Worm (Caenorhabditis elegans) whole organism, L2 larva: ENCODE data around the gene Y49F6B.8.
"Not testable (repeated sequence)": the region's sequence is repeated elsewhere in the genome, so short reads cannot be mapped to it uniquely, and the experiment has no call there.

Experiments used
- C34F6.9 ChIP-seq: fragments of 150-350 bp; optimal IDR thresholded peaks from 2 replicates; lab custom pipeline; 2014; ENCODE audit warnings: missing biosample characterization, missing genetic modification characterization
- ama-1 ChIP-seq: fragments of 150-350 bp; optimal IDR thresholded peaks from 2 replicates; lab custom pipeline; 2018; ENCODE audit warnings: inconsistent platforms
- blmp-1 ChIP-seq: sonication (generic microtip); optimal IDR thresholded peaks from 2 replicates; lab custom pipeline; 2017; ENCODE audit warnings: missing genetic modification characterization, mild to moderate bottlenecking, missing compliant biosample characterization, antibody characterized with exemption, moderate library complexity; ENCODE audit not compliant: insufficient read depth
- ceh-16 ChIP-seq: fragments of 150-350 bp; optimal IDR thresholded peaks from 2 replicates; lab custom pipeline; 2014; ENCODE audit warnings: missing biosample characterization, missing genetic modification characterization
- ceh-82 ChIP-seq: fragments of 150-350 bp; optimal IDR thresholded peaks from 2 replicates; lab custom pipeline; 2014; ENCODE audit warnings: missing biosample characterization, missing genetic modification characterization
- gmeb-1 ChIP-seq: fragments of 150-350 bp; optimal IDR thresholded peaks from 2 replicates; lab custom pipeline; 2014; ENCODE audit warnings: missing biosample characterization, missing genetic modification characterization
- lin-11 ChIP-seq: fragments of 150-350 bp; sonication (generic microtip); optimal IDR thresholded peaks from 2 replicates; lab custom pipeline; 2014; ENCODE audit warnings: missing biosample characterization, missing genetic modification characterization, inconsistent platforms, mixed read lengths
- mdl-1 ChIP-seq, 2 experiments: fragments of 150-350 bp in 1 of 2; sonication (generic microtip) in 1 of 2; optimal IDR thresholded peaks; 2 replicates each; lab custom pipeline; 2017; ENCODE audit warnings: missing biosample characterization in 2 of 2, missing genetic modification characterization in 2 of 2
- nhr-12 ChIP-seq: fragments of 150-350 bp; optimal IDR thresholded peaks from 2 replicates; lab custom pipeline; 2014; ENCODE audit warnings: missing biosample characterization, missing genetic modification characterization
- nhr-21 ChIP-seq: fragments of 150-350 bp; optimal IDR thresholded peaks from 2 replicates; lab custom pipeline; 2014; ENCODE audit warnings: missing biosample characterization, missing genetic modification characterization
- nhr-77 ChIP-seq: fragments of 150-350 bp; optimal IDR thresholded peaks from 2 replicates; lab custom pipeline; 2014; ENCODE audit warnings: missing biosample characterization, missing genetic modification characterization
- sma-3 ChIP-seq: sonication (generic microtip); optimal IDR thresholded peaks from 2 replicates; lab custom pipeline; 2016; ENCODE audit warnings: missing genetic modification reagents, missing genetic modification characterization, missing compliant biosample characterization
- unc-62 ChIP-seq: fragments of 150-350 bp; optimal IDR thresholded peaks from 2 replicates; lab custom pipeline; 2014; ENCODE audit warnings: missing biosample characterization, missing genetic modification reagents, missing genetic modification characterization
- ztf-1 ChIP-seq: fragments of 200-800 bp; sonication (Bioruptor generic); conservative IDR thresholded peaks from 2 replicates; pipeline ENCODE4 v1.3.6; 2022; ENCODE audit warnings: missing genetic modification characterization, missing compliant biosample characterization

ce11 chrII:3523547-3523946 is 42.1 kb upstream of the Y49F6B.8 start:
- not testable (repeated sequence) for TF ChIP-seq ztf-1 (GFP tag; lab: Robert Waterston, UW); ceh-82 (tag; lab: Kevin White, UChicago); nhr-77; unc-62 (GFP tag; lab: Kevin White, UChicago); nhr-21; ama-1 (lab: Kevin White, UChicago); ceh-16 (tag; lab: Kevin White, UChicago); mdl-1 (tag; optimal IDR thresholded peaks at IDR 0.05; lab: Kevin White, UChicago); nhr-12 (tag; lab: Kevin White, UChicago); blmp-1 (tag; lab: Kevin White, UChicago)
- TF ChIP-seq lin-11 (tag; lab: Kevin White, UChicago) (peak; percentile 4), gmeb-1 (tag; lab: Kevin White, UChicago) (peak; percentile 48), sma-3 (GFP tag; lab: Kevin White, UChicago) (peak; percentile 32), C34F6.9 (peak; percentile 68)
